Worm (Caenorhabditis elegans) whole organism, L4 larva: ENCODE measurements around the gene clec-125.
A peak's percentile ranks its signal among the peaks of the same experiment; 100 is the strongest.

ENCODE experiments used
- daf-8 ChIP-seq: fragments of 200-800 bp; sonication (Bioruptor generic); IDR thresholded peaks from 2 replicates; pipeline ENCODE4 v1.3.6; 2022; ENCODE audit warnings: missing genetic modification characterization, missing compliant biosample characterization
- fkh-10 ChIP-seq: fragments of 150-350 bp; optimal IDR thresholded peaks from 2 replicates; lab custom pipeline; 2014; ENCODE audit warnings: missing biosample characterization, missing genetic modification reagents, missing genetic modification characterization
- lsy-2 ChIP-seq, 2 experiments: fragments of 150-350 bp in 1 of 2; sonication (generic microtip) in 1 of 2; optimal IDR thresholded peaks; 2 replicates each; lab custom pipeline; 2014 to 2017; ENCODE audit warnings: missing biosample characterization in 2 of 2, missing genetic modification characterization in 2 of 2
- nhr-11 ChIP-seq: fragments of 150-350 bp; optimal IDR thresholded peaks from 2 replicates; lab custom pipeline; 2014; ENCODE audit warnings: missing biosample characterization, missing genetic modification characterization
- nhr-237 ChIP-seq: sonication (generic microtip); optimal IDR thresholded peaks from 2 replicates; lab custom pipeline; 2017; ENCODE audit warnings: missing biosample characterization, missing genetic modification characterization
- unc-62 ChIP-seq, 3 experiments: fragments of 150-350 bp in 1 of 3; sonication (generic microtip); optimal IDR thresholded peaks in 2 of 3; peaks in 1 of 3; 1 replicate in 1 of 3; 2 replicates in 2 of 3; lab custom pipeline; 2014 to 2017; ENCODE audit warnings: missing biosample characterization in 3 of 3, missing genetic modification characterization in 3 of 3, missing genetic modification reagents in 3 of 3, missing genotype in 1 of 3

- TF ChIP-seq unc-62 (GFP tag; optimal IDR thresholded peaks at IDR 0.05 in 1 of 2; lab: Kevin White, UChicago) (peak in 1 of 2 experiments; percentile 64), unc-62 (tag; optimal IDR thresholded peaks at IDR 0.05; lab: Kevin White, UChicago) (no peak), daf-8 (no peak), nhr-11 (tag; lab: Kevin White, UChicago) (no peak), lsy-2 (tag; optimal IDR thresholded peaks at IDR 0.05; lab: Kevin White, UChicago) (peak; percentile 27 to 85), nhr-237 (tag; lab: Kevin White, UChicago) (no peak), fkh-10 (GFP tag; lab: Kevin White, UChicago) (peak; percentile 30)
Observed at ce11 chrII:3518961-3519544, 3.2 kb downstream of the clec-125 start, which contains the start of gene clec-126.
